Fruit fly (Drosophila melanogaster) S2 (cell line): Measurements from ENCODE around the gene CG3652.

ENCODE experiments used
- CG8478 ChIP-seq: fragments of >200 bp; optimal IDR thresholded peaks from 2 replicates; lab custom pipeline; 2018
- CTCF ChIP-seq, 2 experiments: fragments of >200 bp; optimal IDR thresholded peaks; 2 replicates each; lab custom pipeline; 2018

- TF ChIP-seq CG8478 (lab: Kevin White, UChicago) (no peak), CTCF (optimal IDR thresholded peaks at IDR 0.05; lab: Kevin White, UChicago) (no peak)
These were observed 4.1 kb downstream of the CG3652 start for dm6 chr2L:4389405-4390115.
